Worm (Caenorhabditis elegans) whole organism, L1 larva: Measurements from ENCODE around the gene F37C4.5.

Experiments used
- C34B4.2 ChIP-seq: sonication (generic microtip); optimal IDR thresholded peaks from 2 replicates; lab custom pipeline; 2017; ENCODE audit warnings: mild to moderate bottlenecking, missing genetic modification characterization, missing compliant biosample characterization
- ceh-8 ChIP-seq: fragments of 200-800 bp; sonication (Bioruptor generic); optimal IDR thresholded peaks from 2 replicates; lab custom pipeline; 2018; ENCODE audit warnings: mild to moderate bottlenecking, missing genetic modification characterization, moderate library complexity, missing compliant biosample characterization
- fos-1 ChIP-seq: fragments of 150-350 bp; optimal IDR thresholded peaks from 2 replicates; lab custom pipeline; 2014; ENCODE audit warnings: missing biosample characterization, missing genetic modification characterization
- nhr-237 ChIP-seq: fragments of 150-350 bp; optimal IDR thresholded peaks from 2 replicates; lab custom pipeline; 2014; ENCODE audit warnings: missing biosample characterization, missing genetic modification characterization
- sptf-1 ChIP-seq: fragments of 150-350 bp; optimal IDR thresholded peaks from 2 replicates; lab custom pipeline; 2014; ENCODE audit warnings: missing biosample characterization, missing genetic modification characterization
- swsn-7 ChIP-seq: sonication (generic microtip); optimal IDR thresholded peaks from 2 replicates; lab custom pipeline; 2016; ENCODE audit warnings: missing genetic modification characterization, missing compliant biosample characterization
- tbx-2 ChIP-seq: sonication (generic microtip); optimal IDR thresholded peaks from 2 replicates; lab custom pipeline; 2016; ENCODE audit warnings: missing genetic modification characterization, missing compliant biosample characterization
- unc-130 ChIP-seq: fragments of 150-350 bp; optimal IDR thresholded peaks from 2 replicates; lab custom pipeline; 2017; ENCODE audit warnings: missing biosample characterization, missing genetic modification characterization, inconsistent platforms
- unc-30 ChIP-seq: sonication (generic microtip); optimal IDR thresholded peaks from 2 replicates; lab custom pipeline; 2017; ENCODE audit warnings: missing biosample characterization, missing genetic modification characterization
- ztf-4 ChIP-seq: fragments of 150-350 bp; optimal IDR thresholded peaks from 2 replicates; lab custom pipeline; 2014; ENCODE audit warnings: missing biosample characterization, missing genetic modification characterization

- no peak for TF ChIP-seq C34B4.2 (tag; lab: Kevin White, UChicago)
- TF ChIP-seq nhr-237 (tag; lab: Kevin White, UChicago), result no peak
- no peak for TF ChIP-seq unc-130 (tag; lab: Kevin White, UChicago)
- no peak for TF ChIP-seq tbx-2 (tag; lab: Kevin White, UChicago)
- no peak for TF ChIP-seq ceh-8 (GFP tag; lab: Kevin White, UChicago)
- TF ChIP-seq unc-30 (tag; lab: Kevin White, UChicago), result no peak
- no peak for TF ChIP-seq swsn-7 (tag; lab: Kevin White, UChicago)
- TF ChIP-seq fos-1 (tag; lab: Kevin White, UChicago), result no peak
- TF ChIP-seq sptf-1 (tag; lab: Kevin White, UChicago), result no peak
- TF ChIP-seq ztf-4 (tag; lab: Kevin White, UChicago), result no peak
These were observed 3.3 kb upstream of the F37C4.5 start for ce11 chrIV:3876955-3877354.
